Worm (Caenorhabditis elegans) whole organism, L3 larva: Measurements from ENCODE around the gene amx-3.

Source experiments
- elt-1 ChIP-seq: fragments of 150-350 bp; optimal IDR thresholded peaks from 2 replicates; lab custom pipeline; 2014; ENCODE audit warnings: missing biosample characterization, missing genetic modification characterization
- fos-1 ChIP-seq: fragments of 150-350 bp; optimal IDR thresholded peaks from 2 replicates; lab custom pipeline; 2014; ENCODE audit warnings: missing biosample characterization, missing genetic modification characterization
- jun-1 ChIP-seq: fragments of 150-350 bp; optimal IDR thresholded peaks from 2 replicates; lab custom pipeline; 2014; ENCODE audit warnings: missing biosample characterization, missing genetic modification reagents, missing genetic modification characterization
- lin-15B ChIP-seq: fragments of 150-350 bp; optimal IDR thresholded peaks from 2 replicates; lab custom pipeline; 2014; ENCODE audit warnings: missing biosample characterization, missing genetic modification characterization
- mdl-1 ChIP-seq: fragments of 150-350 bp; optimal IDR thresholded peaks from 2 replicates; lab custom pipeline; 2014; ENCODE audit warnings: missing biosample characterization, missing genetic modification characterization
- nhr-11 ChIP-seq: fragments of 150-350 bp; optimal IDR thresholded peaks from 2 replicates; lab custom pipeline; 2014; ENCODE audit warnings: missing biosample characterization, missing genetic modification characterization
- nhr-237 ChIP-seq: fragments of 150-350 bp; optimal IDR thresholded peaks from 2 replicates; lab custom pipeline; 2014; ENCODE audit warnings: missing biosample characterization, missing genetic modification characterization
- nhr-25 ChIP-seq: sonication (generic microtip); optimal IDR thresholded peaks from 2 replicates; lab custom pipeline; 2017; ENCODE audit warnings: missing biosample characterization, missing genetic modification characterization
- nhr-28 ChIP-seq: fragments of 150-350 bp; optimal IDR thresholded peaks from 2 replicates; lab custom pipeline; 2014; ENCODE audit warnings: missing biosample characterization, missing genetic modification characterization
- pha-4 ChIP-seq: fragments of 150-350 bp; optimal IDR thresholded peaks from 2 replicates; lab custom pipeline; 2014; ENCODE audit warnings: missing biosample characterization, missing genetic modification reagents, missing genetic modification characterization
- unc-39 ChIP-seq: sonication (generic microtip); optimal IDR thresholded peaks from 4 replicates; lab custom pipeline; 2017; ENCODE audit warnings: missing biosample characterization, missing genetic modification characterization
- unc-62 ChIP-seq: fragments of 150-350 bp; sonication (generic microtip); optimal IDR thresholded peaks from 4 replicates; lab custom pipeline; 2014; ENCODE audit warnings: missing biosample characterization, missing genetic modification reagents, missing genetic modification characterization
- ztf-11 ChIP-seq: fragments of 150-350 bp; optimal IDR thresholded peaks from 2 replicates; lab custom pipeline; 2014; ENCODE audit warnings: missing biosample characterization, missing genetic modification characterization
- ztf-4 ChIP-seq: fragments of 150-350 bp; optimal IDR thresholded peaks from 2 replicates; lab custom pipeline; 2014; ENCODE audit warnings: missing biosample characterization, missing genetic modification characterization

ce11 chrV:20850580-20850979 lies 52.9 kb downstream of the amx-3 start, which contains the start of gene clec-264:
- TF ChIP-seq lin-15B (tag; lab: Kevin White, UChicago) (no peak), unc-62 (GFP tag; lab: Kevin White, UChicago) (no peak), nhr-11 (no peak), pha-4 (tag; lab: Kevin White, UChicago) (no peak), nhr-25 (tag; lab: Kevin White, UChicago) (no peak), ztf-4 (tag; lab: Kevin White, UChicago) (no peak), fos-1 (tag; lab: Kevin White, UChicago) (no peak), nhr-237 (tag; lab: Kevin White, UChicago) (no peak), elt-1 (tag; lab: Kevin White, UChicago) (no peak), unc-39 (tag; lab: Kevin White, UChicago) (no peak), nhr-28 (tag; lab: Kevin White, UChicago) (no peak), jun-1 (no peak), ztf-11 (tag; lab: Kevin White, UChicago) (no peak), mdl-1 (tag; lab: Kevin White, UChicago) (no peak)
